Worm (Caenorhabditis elegans): ENCODE data around the gene srh-214.

ce11 chrV:16865404-16865803 lies 35.8 kb upstream of the srh-214 start, which contains the start of gene clec-28:
- TF ChIP-seq ztf-11 (tag; optimal IDR thresholded peaks at IDR 0.05) (no peak), zag-1 (tag; optimal IDR thresholded peaks at IDR 0.05) (no peak), ZK546.5 (tag; optimal IDR thresholded peaks at IDR 0.05) (no peak), nhr-12 (tag; optimal IDR thresholded peaks at IDR 0.05) (no peak), nhr-28 (tag; optimal IDR thresholded peaks at IDR 0.05) (no peak), aly-2 (tag; optimal IDR thresholded peaks at IDR 0.05) (no peak), fkh-10 (GFP tag; optimal IDR thresholded peaks at IDR 0.05) (no peak), hmg-11 (tag; optimal IDR thresholded peaks at IDR 0.05) (no peak), nhr-23 (tag; optimal IDR thresholded peaks at IDR 0.05) (no peak), skn-1 (tag; optimal IDR thresholded peaks at IDR 0.05) (no peak), nfya-1 (tag; optimal IDR thresholded peaks at IDR 0.05; ENCODE audit: insufficient read depth) (no peak), elt-1 (tag; optimal IDR thresholded peaks at IDR 0.05) (no peak), ceh-16 (tag; optimal IDR thresholded peaks at IDR 0.05) (no peak)

All from whole organism, L3 larva.